Worm (Caenorhabditis elegans) whole organism, L1 larva: ENCODE data around the gene ZK1127.3.

Source experiments
- C16A3.4 ChIP-seq: fragments of 150-350 bp; optimal IDR thresholded peaks from 2 replicates; lab custom pipeline; 2014; ENCODE audit warnings: missing biosample characterization, missing genetic modification characterization
- Y116A8C.19 ChIP-seq: sonication (generic microtip); optimal IDR thresholded peaks from 2 replicates; lab custom pipeline; 2016; ENCODE audit warnings: missing compliant biosample characterization, missing genetic modification characterization, borderline replicate concordance
- aha-1 ChIP-seq: fragments of 150-350 bp; optimal IDR thresholded peaks from 2 replicates; lab custom pipeline; 2014; ENCODE audit warnings: missing biosample characterization, missing genetic modification characterization
- alr-1 ChIP-seq: fragments of 200-800 bp; sonication (Bioruptor generic); optimal IDR thresholded peaks from 2 replicates; lab custom pipeline; 2018; ENCODE audit warnings: borderline replicate concordance, mild to moderate bottlenecking, missing genetic modification characterization, missing compliant biosample characterization
- ama-1 ChIP-seq: fragments of 150-350 bp; optimal IDR thresholded peaks from 2 replicates; lab custom pipeline; 2014
- ceh-63 ChIP-seq: fragments of 200-800 bp; sonication (Bioruptor generic); optimal IDR thresholded peaks from 2 replicates; lab custom pipeline; 2018; ENCODE audit warnings: mild to moderate bottlenecking, missing genetic modification characterization, missing compliant biosample characterization
- ceh-82 ChIP-seq, 3 experiments: fragments of 150-350 bp in 1 of 3; sonication (generic microtip) in 2 of 3; optimal IDR thresholded peaks; 2 replicates each; lab custom pipeline; 2014 to 2017; ENCODE audit warnings: missing biosample characterization in 3 of 3, missing genetic modification characterization in 3 of 3
- ceh-88 ChIP-seq: fragments of 200-800 bp; sonication (Bioruptor generic); IDR thresholded peaks from 2 replicates; pipeline ENCODE4 v1.3.6; 2022; ENCODE audit warnings: missing genetic modification characterization, missing compliant biosample characterization
- ceh-90 ChIP-seq: sonication (generic microtip); optimal IDR thresholded peaks from 2 replicates; lab custom pipeline; 2016; ENCODE audit warnings: missing genetic modification characterization, missing compliant biosample characterization
- ces-1 ChIP-seq: fragments of 150-350 bp; optimal IDR thresholded peaks from 2 replicates; lab custom pipeline; 2014; ENCODE audit warnings: missing biosample characterization, missing genetic modification reagents, missing genetic modification characterization
- dpl-1 ChIP-seq, 3 experiments: fragments of 150-350 bp in 2 of 3; sonication (generic microtip) in 1 of 3; optimal IDR thresholded peaks; 2 replicates each; lab custom pipeline; 2014 to 2017; ENCODE audit warnings: missing biosample characterization in 3 of 3, missing genetic modification characterization in 3 of 3, missing genetic modification reagents in 3 of 3
- efl-1 ChIP-seq, 4 experiments: fragments of 150-350 bp; optimal IDR thresholded peaks in 3 of 4; peaks in 1 of 4; 1 replicate in 1 of 4; 2 replicates in 3 of 4; lab custom pipeline; 2014; ENCODE audit warnings: missing biosample characterization in 2 of 4, missing genetic modification characterization in 2 of 4, missing genetic modification reagents in 2 of 4
- efl-3 ChIP-seq: fragments of 200-800 bp; sonication (Bioruptor generic); optimal IDR thresholded peaks from 2 replicates; lab custom pipeline; 2018; ENCODE audit warnings: mild to moderate bottlenecking, missing genetic modification characterization, missing compliant biosample characterization
- egl-13 ChIP-seq: sonication (generic microtip); optimal IDR thresholded peaks from 2 replicates; lab custom pipeline; 2016; ENCODE audit warnings: missing genotype, missing genetic modification reagents, missing genetic modification characterization, missing compliant biosample characterization
- egl-27 ChIP-seq, 2 experiments: fragments of 150-350 bp in 1 of 2; sonication (generic microtip); optimal IDR thresholded peaks; 3 replicates each; lab custom pipeline; 2017 to 2018; ENCODE audit warnings: missing biosample characterization in 2 of 2, missing genetic modification characterization in 2 of 2, missing genetic modification reagents in 2 of 2
- ets-5 ChIP-seq: fragments of 200-800 bp; sonication (Bioruptor generic); IDR thresholded peaks from 2 replicates; pipeline ENCODE4 v1.3.6; 2022; ENCODE audit warnings: missing genetic modification characterization, missing compliant biosample characterization
- grh-1 ChIP-seq: fragments of 200-800 bp; sonication (Bioruptor generic); IDR thresholded peaks from 2 replicates; pipeline ENCODE4 v1.3.6; 2022; ENCODE audit warnings: missing genetic modification reagents, missing genetic modification characterization, missing compliant biosample characterization
- hlh-4 ChIP-seq: sonication (generic microtip); optimal IDR thresholded peaks from 2 replicates; lab custom pipeline; 2016; ENCODE audit warnings: mild to moderate bottlenecking, missing genetic modification characterization, missing compliant biosample characterization
- hpl-2 ChIP-seq: fragments of 150-350 bp; optimal IDR thresholded peaks from 2 replicates; lab custom pipeline; 2014; ENCODE audit warnings: missing biosample characterization, missing genetic modification reagents, missing genetic modification characterization
- lin-13 ChIP-seq: fragments of 150-350 bp; optimal IDR thresholded peaks from 2 replicates; lab custom pipeline; 2014; ENCODE audit warnings: missing biosample characterization, missing genetic modification reagents, missing genetic modification characterization
- lin-15B ChIP-seq: fragments of 150-350 bp; sonication (generic microtip); optimal IDR thresholded peaks from 3 replicates; lab custom pipeline; 2014; ENCODE audit warnings: missing biosample characterization, missing genetic modification characterization
- lin-39 ChIP-seq: fragments of 150-350 bp; optimal IDR thresholded peaks from 2 replicates; lab custom pipeline; 2014; ENCODE audit warnings: missing biosample characterization, missing genetic modification reagents, missing genetic modification characterization
- lsy-2 ChIP-seq, 2 experiments: fragments of 150-350 bp; optimal IDR thresholded peaks; 2 replicates each; lab custom pipeline; 2014; ENCODE audit warnings: missing biosample characterization in 2 of 2, missing genetic modification characterization in 2 of 2
- mdl-1 ChIP-seq, 2 experiments: fragments of 150-350 bp; optimal IDR thresholded peaks; 2 replicates each; lab custom pipeline; 2014 to 2017; ENCODE audit warnings: missing biosample characterization in 2 of 2, missing genetic modification characterization in 2 of 2, inconsistent platforms in 1 of 2
- mep-1 ChIP-seq: fragments of 150-350 bp; optimal IDR thresholded peaks from 2 replicates; lab custom pipeline; 2014; ENCODE audit warnings: missing biosample characterization, missing genetic modification characterization
- nhr-11 ChIP-seq: fragments of 150-350 bp; optimal IDR thresholded peaks from 2 replicates; lab custom pipeline; 2014; ENCODE audit warnings: missing biosample characterization, missing genetic modification characterization
- nhr-19 ChIP-seq: fragments of 200-800 bp; sonication (Bioruptor generic); conservative IDR thresholded peaks from 2 replicates; pipeline ENCODE4 v1.3.6; 2022; ENCODE audit warnings: missing genetic modification characterization, missing compliant biosample characterization
- nhr-47 ChIP-seq: sonication (generic microtip); optimal IDR thresholded peaks from 2 replicates; lab custom pipeline; 2016; ENCODE audit warnings: mild to moderate bottlenecking, missing genetic modification characterization, moderate library complexity, missing compliant biosample characterization
- nhr-76 ChIP-seq: sonication (generic microtip); optimal IDR thresholded peaks from 2 replicates; lab custom pipeline; 2017; ENCODE audit warnings: missing biosample characterization, missing genetic modification characterization
- nhr-90 ChIP-seq: sonication (generic microtip); optimal IDR thresholded peaks from 2 replicates; lab custom pipeline; 2016; ENCODE audit warnings: mild to moderate bottlenecking, missing genetic modification characterization, missing compliant biosample characterization; ENCODE audit not compliant: poor library complexity
- pag-3 ChIP-seq: sonication (generic microtip); optimal IDR thresholded peaks from 2 replicates; lab custom pipeline; 2017; ENCODE audit warnings: missing genetic modification characterization, mild to moderate bottlenecking, missing compliant biosample characterization, antibody characterized with exemption, borderline replicate concordance; ENCODE audit not compliant: insufficient read depth
- skn-1 ChIP-seq: fragments of 150-350 bp; optimal IDR thresholded peaks from 2 replicates; lab custom pipeline; 2014; ENCODE audit warnings: missing biosample characterization, missing genetic modification characterization
- snu-23 ChIP-seq: sonication (generic microtip); optimal IDR thresholded peaks from 2 replicates; lab custom pipeline; 2016; ENCODE audit warnings: missing genetic modification characterization, missing compliant biosample characterization
- sox-4 ChIP-seq: sonication (generic microtip); optimal IDR thresholded peaks from 2 replicates; lab custom pipeline; 2016; ENCODE audit warnings: missing genetic modification characterization, missing compliant biosample characterization
- sup-37 ChIP-seq: fragments of 200-800 bp; sonication (Bioruptor generic); optimal IDR thresholded peaks from 2 replicates; lab custom pipeline; 2018; ENCODE audit warnings: mild to moderate bottlenecking, missing genetic modification characterization, missing compliant biosample characterization
- swsn-7 ChIP-seq: sonication (generic microtip); optimal IDR thresholded peaks from 2 replicates; lab custom pipeline; 2016; ENCODE audit warnings: missing genetic modification characterization, missing compliant biosample characterization
- unc-130 ChIP-seq: fragments of 150-350 bp; optimal IDR thresholded peaks from 2 replicates; lab custom pipeline; 2017; ENCODE audit warnings: missing biosample characterization, missing genetic modification characterization, inconsistent platforms
- unc-30 ChIP-seq: sonication (generic microtip); optimal IDR thresholded peaks from 2 replicates; lab custom pipeline; 2017; ENCODE audit warnings: missing biosample characterization, missing genetic modification characterization
- unc-98 ChIP-seq: fragments of 200-800 bp; sonication (Bioruptor generic); IDR thresholded peaks from 2 replicates; pipeline ENCODE4 v1.3.6; 2022; ENCODE audit warnings: missing genetic modification characterization, missing compliant biosample characterization
- xbp-1 ChIP-seq: sonication (generic microtip); optimal IDR thresholded peaks from 2 replicates; lab custom pipeline; 2016; ENCODE audit warnings: missing genetic modification characterization, missing compliant biosample characterization
- zip-4 ChIP-seq: fragments of 200-800 bp; sonication (Bioruptor generic); optimal IDR thresholded peaks from 2 replicates; lab custom pipeline; 2018; ENCODE audit warnings: mild to moderate bottlenecking, missing genetic modification characterization, moderate library complexity, missing compliant biosample characterization
- ztf-11 ChIP-seq, 2 experiments: sonication (generic microtip); optimal IDR thresholded peaks; 2 replicates each; lab custom pipeline; 2016 to 2017; ENCODE audit warnings: missing genetic modification characterization in 2 of 2, missing biosample characterization in 1 of 2, missing compliant biosample characterization in 1 of 2

The ZK1127.3 gene

DNA sequence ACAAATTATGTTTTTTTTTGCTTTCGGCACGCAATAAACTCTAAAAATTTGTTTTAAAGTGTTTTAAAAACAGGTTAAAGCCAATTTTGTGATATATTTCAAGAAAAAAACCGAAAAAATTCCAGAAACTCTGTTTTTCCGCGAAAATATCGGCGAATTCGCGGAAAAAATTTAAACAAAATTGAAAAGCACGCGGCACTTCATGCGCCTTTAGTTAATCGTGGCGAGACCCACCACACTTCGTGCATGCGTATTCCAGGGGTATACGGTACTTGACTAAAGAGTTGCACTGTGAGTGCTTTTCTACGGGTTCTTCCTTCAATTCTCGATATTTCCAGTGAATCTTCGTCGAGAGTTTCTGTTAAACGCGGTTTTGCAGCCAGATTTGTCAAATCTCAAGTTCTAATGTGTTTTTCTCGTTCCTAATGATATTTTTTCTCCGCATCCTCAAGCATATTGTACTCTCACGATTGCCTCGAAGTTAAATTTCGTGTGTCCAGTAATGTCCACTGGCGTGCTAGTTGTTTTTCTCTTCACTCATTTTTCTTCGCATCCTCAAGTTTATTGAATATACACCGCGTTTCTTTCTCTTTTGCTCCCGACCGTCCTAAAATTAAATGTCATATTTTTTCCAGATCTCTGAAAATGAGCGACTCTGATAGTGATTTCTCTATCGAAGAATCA is 17.3 kb upstream of the ZK1127.3 start, which contains the start of gene cin-4:
cin-4 (plus strand) TSS at position 634 of the 684 bp plus-strand sequence.
- TF ChIP-seq Y116A8C.19 (tag; lab: Kevin White, UChicago): no peak
- no peak for TF ChIP-seq nhr-47
- TF ChIP-seq nhr-19 (GFP tag; lab: Robert Waterston, UW): no peak
- TF ChIP-seq ces-1: no peak
- TF ChIP-seq mep-1 (tag; lab: Kevin White, UChicago): no peak
- TF ChIP-seq C16A3.4: no peak
- no peak for TF ChIP-seq lin-13 (GFP tag; lab: Kevin White, UChicago)

DNA sequence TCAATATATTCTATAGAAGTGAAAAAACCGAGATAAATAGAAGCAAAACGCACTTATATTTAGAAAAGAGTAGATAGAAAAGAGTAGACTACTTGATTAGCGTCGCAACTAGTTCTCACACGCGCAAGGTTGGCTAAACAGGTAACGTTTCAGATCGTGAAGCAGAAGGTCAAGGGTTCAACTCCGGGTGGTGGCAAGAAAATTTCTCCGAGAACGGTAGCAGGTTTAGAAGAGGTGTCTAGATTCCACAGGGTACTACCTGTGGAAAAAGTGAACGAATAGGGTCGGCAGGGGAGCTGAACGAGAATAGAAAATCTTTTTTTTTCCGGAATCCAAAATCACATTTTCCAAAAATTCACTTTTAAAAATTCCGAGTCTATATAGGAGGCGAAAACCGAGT is 13.0 kb upstream of the ZK1127.3 start:
- peak; percentile 32 for TF ChIP-seq nhr-90
- TF ChIP-seq nhr-47: peak; percentile 29
- peak; percentile 57 for TF ChIP-seq nhr-19 (GFP tag; lab: Robert Waterston, UW)
- TF ChIP-seq grh-1 (GFP tag; lab: Robert Waterston, UW): 0 out of 2 replicates have a peak, but pooled peaks have one; percentile 9

DNA sequence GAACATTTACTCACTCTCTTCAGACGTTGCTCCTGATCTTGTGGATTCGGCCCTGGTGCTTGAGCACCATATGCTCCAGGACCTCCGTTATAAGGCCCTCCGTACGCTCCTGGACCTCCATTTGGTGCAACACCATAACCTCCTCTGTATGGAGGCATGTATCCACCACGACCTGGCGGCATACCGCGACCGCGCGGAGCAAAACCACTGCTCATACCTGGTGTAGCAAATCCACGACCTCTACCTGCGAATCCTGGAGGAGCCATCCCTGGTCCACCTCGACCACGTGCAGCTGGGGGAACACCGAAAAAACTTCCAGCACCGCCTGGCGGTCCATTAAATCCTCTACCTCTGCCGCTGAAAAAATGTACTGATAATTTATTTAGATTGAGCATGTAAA is 5.6 kb upstream of the ZK1127.3 start:
- TF ChIP-seq efl-1 (optimal IDR thresholded peaks at IDR 0.05; lab: Kevin White, UChicago) (no peak), efl-1 (GFP tag; optimal IDR thresholded peaks at IDR 0.05 in 1 of 2; lab: Kevin White, UChicago) (peak in 1 of 2 experiments; percentile 59), ama-1 (no peak)

DNA sequence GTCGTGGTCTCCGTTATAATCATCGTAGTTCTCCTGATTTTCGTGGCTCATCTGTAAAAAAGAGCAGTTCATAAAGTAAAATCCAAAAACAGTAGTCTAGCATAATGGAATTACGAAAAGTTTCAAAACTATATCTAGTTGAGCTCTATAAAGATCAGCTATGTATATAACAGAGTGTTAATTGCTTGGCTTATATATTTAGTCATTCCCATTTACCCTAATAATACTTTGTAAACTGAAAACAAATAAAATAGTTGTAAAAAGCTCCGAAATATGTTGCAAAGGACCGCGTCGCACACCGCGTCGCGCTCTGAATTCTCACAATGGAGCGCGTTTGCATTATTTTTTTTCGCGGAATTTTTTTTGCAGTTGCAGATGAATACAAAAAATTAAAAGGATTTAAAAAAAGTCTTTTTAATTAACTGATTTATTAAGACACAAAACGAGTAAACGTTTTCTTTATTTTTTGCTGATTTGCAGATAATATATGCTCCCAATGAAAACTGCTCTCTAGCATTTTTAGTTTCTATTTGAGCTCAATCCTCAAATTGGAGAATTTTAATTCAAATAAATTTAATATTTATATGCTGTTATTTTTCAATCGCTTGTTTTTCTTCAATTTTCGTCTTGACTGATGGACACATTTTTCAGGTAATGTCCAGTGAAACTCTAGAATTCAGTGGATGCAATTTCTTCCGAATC is 4.9 kb upstream of the ZK1127.3 start, which contains the start of the genes tcer-1 and ZK1127.5:
tcer-1 (minus strand) TSS at position 51 of the 702 bp plus-strand sequence.
ZK1127.5 (plus strand) TSS at position 652 of the 702 bp plus-strand sequence.
- peak; percentile 43 for TF ChIP-seq skn-1 (tag; lab: Kevin White, UChicago)
- no peak for TF ChIP-seq unc-130 (tag; lab: Kevin White, UChicago)
- peak; percentile 78 for TF ChIP-seq mep-1 (tag; lab: Kevin White, UChicago)
- TF ChIP-seq egl-27 (tag; optimal IDR thresholded peaks at IDR 0.05; lab: Kevin White, UChicago): no peak
- peak; percentile 60 to 83 for TF ChIP-seq lsy-2 (tag; optimal IDR thresholded peaks at IDR 0.05; lab: Kevin White, UChicago)
- no peak for TF ChIP-seq pag-3 (tag; lab: Kevin White, UChicago)
- no peak for TF ChIP-seq sup-37 (GFP tag; lab: Kevin White, UChicago)
- TF ChIP-seq Y116A8C.19 (tag; lab: Kevin White, UChicago): no peak
- TF ChIP-seq ceh-82 (tag; optimal IDR thresholded peaks at IDR 0.05; lab: Kevin White, UChicago): peak; percentile 26 to 70 (median 39)
- no peak for TF ChIP-seq zip-4 (GFP tag; lab: Kevin White, UChicago)
- TF ChIP-seq aha-1 (tag; lab: Kevin White, UChicago): no peak
- TF ChIP-seq ceh-90 (tag; lab: Kevin White, UChicago): no peak
- TF ChIP-seq alr-1 (tag; lab: Kevin White, UChicago): no peak
- TF ChIP-seq ceh-63: no peak
- peak; percentile 24; the same call in 1 of the 2 replicates for TF ChIP-seq nhr-19 (GFP tag; lab: Robert Waterston, UW)
- no peak for TF ChIP-seq ztf-11 (tag; optimal IDR thresholded peaks at IDR 0.05; lab: Kevin White, UChicago)
- no peak for TF ChIP-seq hpl-2
- TF ChIP-seq ama-1: no peak
- TF ChIP-seq nhr-90: peak; percentile 23
- TF ChIP-seq nhr-11: no peak
- TF ChIP-seq efl-1 (optimal IDR thresholded peaks at IDR 0.05; lab: Kevin White, UChicago): peak; percentile 66 to 78
- TF ChIP-seq efl-1 (GFP tag; optimal IDR thresholded peaks at IDR 0.05 in 1 of 2; lab: Kevin White, UChicago): peak; percentile 69 to 94
- TF ChIP-seq efl-3 (GFP tag; lab: Kevin White, UChicago): no peak
- no peak for TF ChIP-seq unc-30
- peak; percentile 42 for TF ChIP-seq xbp-1 (tag; lab: Kevin White, UChicago)
- TF ChIP-seq mdl-1 (tag; optimal IDR thresholded peaks at IDR 0.05; lab: Kevin White, UChicago): no peak
- peak; percentile 54 to 82 (median 59) for TF ChIP-seq dpl-1 (GFP tag; optimal IDR thresholded peaks at IDR 0.05; lab: Kevin White, UChicago)
- no peak for TF ChIP-seq sox-4 (tag; lab: Kevin White, UChicago)
- no peak for TF ChIP-seq unc-98 (GFP tag; lab: Robert Waterston, UW)
- no peak for TF ChIP-seq nhr-76 (tag; lab: Kevin White, UChicago)
- TF ChIP-seq ets-5 (GFP tag; lab: Robert Waterston, UW): no peak
- TF ChIP-seq snu-23 (GFP tag; lab: Kevin White, UChicago): peak; percentile 63
- TF ChIP-seq egl-13 (tag; lab: Kevin White, UChicago): no peak
- no peak for TF ChIP-seq hlh-4
- TF ChIP-seq ceh-88 (GFP tag; lab: Robert Waterston, UW): no peak
- TF ChIP-seq lin-15B (tag; lab: Kevin White, UChicago): peak; percentile 73
- no peak for TF ChIP-seq lin-39 (tag; lab: Kevin White, UChicago)
- no peak for TF ChIP-seq ces-1
- peak; percentile 54 for TF ChIP-seq swsn-7 (tag; lab: Kevin White, UChicago)
